Fruit fly (Drosophila melanogaster) whole organism, embryonic: Measurements from ENCODE around the gene PGRP-LF.

Experiments
- Atf6 ChIP-seq: fragments of 200-800 bp; sonication (Bioruptor generic); IDR thresholded peaks from 2 replicates; pipeline ENCODE4 v1.3.6; 2022; ENCODE audit warnings: missing biosample characterization, missing genetic modification characterization
- CG10274 ChIP-seq: fragments of 200-800 bp; sonication (Bioruptor generic); optimal IDR thresholded peaks from 3 replicates; lab custom pipeline; 2017; ENCODE audit warnings: missing biosample characterization, mild to moderate bottlenecking, missing genetic modification characterization
- CG10565 ChIP-seq: fragments of 200-800 bp; sonication (Bioruptor generic); optimal IDR thresholded peaks from 3 replicates; lab custom pipeline; 2016; ENCODE audit warnings: missing biosample characterization, mild to moderate bottlenecking, missing genetic modification characterization
- CG12391 ChIP-seq: fragments of 200-800 bp; sonication (Bioruptor generic); optimal IDR thresholded peaks from 3 replicates; lab custom pipeline; 2018; ENCODE audit warnings: missing biosample characterization, mild to moderate bottlenecking, missing genetic modification characterization, moderate library complexity
- CG14441 ChIP-seq: fragments of 200-800 bp; sonication (Bioruptor generic); IDR thresholded peaks from 2 replicates; pipeline ENCODE4 v1.3.6; 2022; ENCODE audit warnings: missing biosample characterization, missing genetic modification characterization
- CG15601 ChIP-seq: fragments of 200-800 bp; sonication (Bioruptor generic); optimal IDR thresholded peaks from 3 replicates; lab custom pipeline; 2019; ENCODE audit warnings: missing biosample characterization, mild to moderate bottlenecking, missing genetic modification characterization, moderate library complexity
- CG1603 ChIP-seq: fragments of 200-800 bp; sonication (Bioruptor generic); optimal IDR thresholded peaks from 2 replicates; lab custom pipeline; 2019; ENCODE audit warnings: missing biosample characterization, mild to moderate bottlenecking, missing genetic modification characterization, moderate library complexity
- CG16863 ChIP-seq: fragments of 200-800 bp; sonication (Bioruptor generic); optimal IDR thresholded peaks from 3 replicates; lab custom pipeline; 2016; ENCODE audit warnings: missing biosample characterization, missing genetic modification characterization
- CG18262 ChIP-seq: fragments of 200-800 bp; optimal IDR thresholded peaks from 3 replicates; lab custom pipeline; 2019; ENCODE audit warnings: missing biosample characterization, mild to moderate bottlenecking, missing genetic modification characterization, moderate library complexity
- CG2712 ChIP-seq: fragments of 200-800 bp; optimal IDR thresholded peaks from 3 replicates; lab custom pipeline; 2019; ENCODE audit warnings: missing biosample characterization, mild to moderate bottlenecking, missing genetic modification characterization, moderate library complexity
- CG4424 ChIP-seq: fragments of 200-800 bp; sonication (Bioruptor generic); optimal IDR thresholded peaks from 3 replicates; lab custom pipeline; 2016; ENCODE audit warnings: missing biosample characterization, missing genetic modification characterization
- CG5180 ChIP-seq: fragments of 200-800 bp; sonication (Bioruptor generic); optimal IDR thresholded peaks from 3 replicates; lab custom pipeline; 2017; ENCODE audit warnings: missing biosample characterization, missing genetic modification characterization, mild to moderate bottlenecking, moderate library complexity, missing genetic modification reagents
- CG6175 ChIP-seq: fragments of 200-800 bp; sonication (Bioruptor generic); IDR thresholded peaks from 3 replicates; pipeline ENCODE4 v1.3.6; 2022; ENCODE audit warnings: missing biosample characterization, missing genetic modification characterization
- CG6791 ChIP-seq: fragments of 200-800 bp; sonication (Bioruptor generic); IDR thresholded peaks from 3 replicates; pipeline ENCODE4 v1.3.6; 2022; ENCODE audit warnings: missing biosample characterization, missing genetic modification characterization; ENCODE audit not compliant: partially characterized antibody
- CG7357 ChIP-seq: fragments of 200-800 bp; sonication (Bioruptor generic); IDR thresholded peaks from 3 replicates; pipeline ENCODE4 v1.3.6; 2022; ENCODE audit warnings: missing biosample characterization, missing genetic modification characterization
- CG7839 ChIP-seq: fragments of 200-800 bp; sonication (Bioruptor generic); optimal IDR thresholded peaks from 3 replicates; lab custom pipeline; 2018; ENCODE audit warnings: missing biosample characterization, mild to moderate bottlenecking, missing genetic modification characterization, moderate library complexity
- CG8290 ChIP-seq, 3 experiments: fragments of 200-800 bp; sonication (Bioruptor generic); optimal IDR thresholded peaks; 2 replicates each; lab custom pipeline; 2016 to 2019; ENCODE audit warnings: missing biosample characterization in 3 of 3, missing genetic modification characterization in 3 of 3, mild to moderate bottlenecking in 2 of 3, moderate library complexity in 1 of 3
- CG8359 ChIP-seq: fragments of 200-800 bp; sonication (Bioruptor generic); optimal IDR thresholded peaks from 2 replicates; lab custom pipeline; 2017; ENCODE audit warnings: missing biosample characterization, mild to moderate bottlenecking, missing genetic modification characterization, borderline replicate concordance
- CG9727 ChIP-seq: fragments of 200-800 bp; sonication (Bioruptor generic); optimal IDR thresholded peaks from 3 replicates; lab custom pipeline; 2017; ENCODE audit warnings: missing biosample characterization, mild to moderate bottlenecking, missing genetic modification characterization
- CG9932 ChIP-seq: fragments of 200-800 bp; sonication (Bioruptor generic); IDR thresholded peaks from 2 replicates; pipeline ENCODE4 v1.3.6; 2022; ENCODE audit warnings: missing biosample characterization, missing genetic modification characterization
- CkIIα-i1 ChIP-seq: fragments of 200-800 bp; sonication (Bioruptor generic); IDR thresholded peaks from 2 replicates; pipeline ENCODE4 v1.3.6; 2022; ENCODE audit warnings: missing biosample characterization, missing genetic modification characterization
- D19A ChIP-seq: fragments of 200-800 bp; optimal IDR thresholded peaks from 3 replicates; lab custom pipeline; 2019; ENCODE audit warnings: missing biosample characterization, mild to moderate bottlenecking, missing genetic modification characterization, moderate library complexity
- E2f2 ChIP-seq: fragments of 200-800 bp; sonication (Bioruptor generic); IDR thresholded peaks from 2 replicates; pipeline ENCODE4 v1.3.6; 2022; ENCODE audit warnings: missing biosample characterization, missing genetic modification characterization
- ERR ChIP-seq: fragments of 200-800 bp; sonication (Bioruptor generic); optimal IDR thresholded peaks from 2 replicates; lab custom pipeline; 2016; ENCODE audit warnings: missing biosample characterization, missing genetic modification characterization
- Fer2 ChIP-seq: fragments of 200-800 bp; sonication (Bioruptor generic); optimal IDR thresholded peaks from 2 replicates; lab custom pipeline; 2018; ENCODE audit warnings: missing biosample characterization, mild to moderate bottlenecking, missing genetic modification characterization, moderate library complexity
- HHEX ChIP-seq: fragments of 200-800 bp; sonication (Bioruptor generic); optimal IDR thresholded peaks from 3 replicates; lab custom pipeline; 2017; ENCODE audit warnings: missing biosample characterization, mild to moderate bottlenecking, missing genetic modification characterization, missing genetic modification reagents
- Hmr ChIP-seq: fragments of 200-800 bp; sonication (Bioruptor generic); optimal IDR thresholded peaks from 3 replicates; lab custom pipeline; 2017; ENCODE audit warnings: mild to moderate bottlenecking, missing biosample characterization, missing genetic modification reagents, missing genetic modification characterization
- Hsf ChIP-seq: fragments of 200-800 bp; sonication (Bioruptor generic); optimal IDR thresholded peaks from 3 replicates; lab custom pipeline; 2016; ENCODE audit warnings: missing biosample characterization, missing genetic modification characterization
- MTF-1 ChIP-seq: fragments of 200-800 bp; sonication (Bioruptor generic); optimal IDR thresholded peaks from 2 replicates; lab custom pipeline; 2018; ENCODE audit warnings: missing biosample characterization, mild to moderate bottlenecking, missing genetic modification characterization, borderline replicate concordance
- NK7.1 ChIP-seq: fragments of 200-800 bp; sonication (Bioruptor generic); optimal IDR thresholded peaks from 3 replicates; lab custom pipeline; 2016; ENCODE audit warnings: missing biosample characterization, missing genetic modification characterization
- Nf-YC ChIP-seq: fragments of 200-800 bp; optimal IDR thresholded peaks from 3 replicates; lab custom pipeline; 2019; ENCODE audit warnings: missing biosample characterization, mild to moderate bottlenecking, missing genetic modification characterization, moderate library complexity
- ac ChIP-seq: fragments of 200-800 bp; sonication (Bioruptor generic); optimal IDR thresholded peaks from 3 replicates; lab custom pipeline; 2017; ENCODE audit warnings: missing biosample characterization, mild to moderate bottlenecking, missing genetic modification characterization
- ato ChIP-seq: fragments of 200-800 bp; sonication (Bioruptor generic); IDR thresholded peaks from 2 replicates; pipeline ENCODE4 v1.3.6; 2022; ENCODE audit warnings: missing biosample characterization, missing genetic modification characterization; ENCODE audit not compliant: partially characterized antibody
- bcd ChIP-seq: fragments of 200-800 bp; sonication (Bioruptor generic); optimal IDR thresholded peaks from 2 replicates; lab custom pipeline; 2017; ENCODE audit warnings: missing biosample characterization, mild to moderate bottlenecking, missing genetic modification characterization
- ci ChIP-seq: fragments of 200-800 bp; sonication (Bioruptor generic); IDR thresholded peaks from 3 replicates; pipeline ENCODE4 v1.3.6; 2022; ENCODE audit warnings: missing biosample characterization, missing genetic modification characterization
- crol ChIP-seq: fragments of 200-800 bp; sonication (Bioruptor generic); IDR thresholded peaks from 2 replicates; pipeline ENCODE4 v1.3.6; 2022; ENCODE audit warnings: missing biosample characterization, missing genetic modification characterization
- dysf ChIP-seq: fragments of 200-800 bp; sonication (Bioruptor generic); IDR thresholded peaks from 3 replicates; pipeline ENCODE4 v1.3.6; 2022; ENCODE audit warnings: missing biosample characterization, missing genetic modification characterization
- fd3F ChIP-seq: fragments of 200-800 bp; sonication (Bioruptor generic); optimal IDR thresholded peaks from 2 replicates; lab custom pipeline; 2018; ENCODE audit warnings: missing biosample characterization, mild to moderate bottlenecking, missing genetic modification characterization, moderate library complexity
- gem ChIP-seq: fragments of 200-800 bp; sonication (Bioruptor generic); optimal IDR thresholded peaks from 2 replicates; lab custom pipeline; 2019; ENCODE audit warnings: missing biosample characterization, mild to moderate bottlenecking, missing genetic modification characterization, moderate library complexity
- lmd ChIP-seq: fragments of 200-800 bp; sonication (Bioruptor generic); IDR thresholded peaks from 2 replicates; pipeline ENCODE4 v1.3.6; 2022; ENCODE audit warnings: missing biosample characterization, missing genetic modification characterization
- otp ChIP-seq: fragments of 200-800 bp; sonication (Bioruptor generic); IDR thresholded peaks from 3 replicates; pipeline ENCODE4, ENCODE4 v1.3.6; 2022; ENCODE audit warnings: missing biosample characterization, missing genetic modification characterization
- ro ChIP-seq: fragments of 200-800 bp; sonication (Bioruptor generic); IDR thresholded peaks from 2 replicates; pipeline ENCODE4 v1.3.6; 2022; ENCODE audit warnings: missing biosample characterization, missing genetic modification characterization
- row ChIP-seq: fragments of 200-800 bp; sonication (Bioruptor generic); IDR thresholded peaks from 3 replicates; pipeline ENCODE4 v1.3.6; 2022; ENCODE audit warnings: missing biosample characterization, missing genetic modification characterization
- sd ChIP-seq: fragments of 200-800 bp; sonication (Bioruptor generic); optimal IDR thresholded peaks from 3 replicates; lab custom pipeline; 2018; ENCODE audit warnings: missing biosample characterization, mild to moderate bottlenecking, missing genetic modification characterization, moderate library complexity
- sens ChIP-seq: fragments of 200-800 bp; sonication (Bioruptor generic); peaks from one replicate; lab custom pipeline; 2016; ENCODE audit warnings: missing biosample characterization, missing genetic modification characterization
- slbo ChIP-seq: fragments of 200-800 bp; sonication (Bioruptor generic); IDR thresholded peaks from 2 replicates; pipeline ENCODE4 v1.3.6; 2022; ENCODE audit warnings: missing biosample characterization, missing genetic modification characterization
- ssp ChIP-seq: fragments of 200-800 bp; sonication (Bioruptor generic); IDR thresholded peaks from 2 replicates; pipeline ENCODE4 v1.3.6; 2022; ENCODE audit warnings: missing biosample characterization, missing genetic modification characterization
- tap ChIP-seq: fragments of 200-800 bp; optimal IDR thresholded peaks from 3 replicates; lab custom pipeline; 2019; ENCODE audit warnings: missing biosample characterization, mild to moderate bottlenecking, missing genetic modification characterization, moderate library complexity
- zf30C ChIP-seq: fragments of 200-800 bp; sonication (Bioruptor generic); optimal IDR thresholded peaks from 3 replicates; lab custom pipeline; 2018; ENCODE audit warnings: missing biosample characterization, mild to moderate bottlenecking, missing genetic modification characterization

PGRP-LF gene

DNA sequence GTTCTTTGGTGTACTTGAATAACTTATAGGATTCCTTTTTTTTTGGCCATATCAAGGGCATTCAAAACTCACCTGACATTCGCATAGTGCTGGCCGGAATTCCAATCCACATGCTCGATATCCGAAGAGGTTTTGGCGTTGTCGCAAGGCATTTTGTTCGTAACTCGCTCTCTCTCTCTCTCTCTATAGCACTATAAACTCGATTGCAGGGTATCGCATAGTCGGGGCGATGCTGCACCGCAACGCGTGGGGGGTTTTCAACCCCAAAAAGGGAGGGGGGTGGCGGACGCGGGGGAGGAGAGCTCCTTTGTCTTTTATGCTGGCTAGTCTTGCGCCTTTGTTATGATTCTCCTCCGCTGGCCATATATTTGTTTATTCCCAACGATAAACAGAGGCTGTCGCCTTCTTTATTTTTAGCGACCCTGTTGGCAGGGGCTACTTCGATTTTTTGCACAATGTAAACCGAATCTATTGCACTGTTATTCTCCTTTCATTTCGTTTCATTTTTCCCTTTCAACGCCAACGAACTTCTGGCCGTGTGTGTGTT is 49.1 kb downstream of the PGRP-LF start (continued):
- TF ChIP-seq CG6175 (peak; percentile 38; the same call in 1 of the 3 replicates), otp (GFP tag; lab: Robert Waterston, UW) (0 out of 3 replicates have a peak, but pooled peaks have one; percentile 38), ci (GFP tag; lab: Robert Waterston, UW) (peak; percentile 54; the same call in 2 of the 3 replicates), Atf6 (GFP tag; lab: Robert Waterston, UW) (0 out of 2 replicates have a peak, but pooled peaks have one; percentile 21), tap (tag; lab: Kevin White, UChicago) (no peak), gem (peak; percentile 24), CG9727 (GFP tag; lab: Kevin White, UChicago) (peak; percentile 6), ato (GFP tag; lab: Robert Waterston, UW) (no peak), fd3F (GFP tag; lab: Kevin White, UChicago) (no peak), CG6791 (GFP tag; lab: Robert Waterston, UW) (no peak), row (peak; percentile 59), Fer2 (no peak), CG18262 (peak; percentile 0), HHEX (GFP tag; lab: Kevin White, UChicago) (peak; percentile 16), sd (tag; lab: Kevin White, UChicago) (peak; percentile 30), crol (GFP tag; lab: Robert Waterston, UW) (peak; percentile 69), CG10274 (GFP tag; lab: Kevin White, UChicago) (peak; percentile 35), CG5180 (GFP tag; lab: Kevin White, UChicago) (peak; percentile 18), zf30C (GFP tag; lab: Kevin White, UChicago) (no peak), ssp (GFP tag; lab: Robert Waterston, UW) (no peak), ro (GFP tag; lab: Robert Waterston, UW) (no peak), sens (GFP tag; lab: Kevin White, UChicago) (no peak), CG10565 (no peak), CG9932 (GFP tag; lab: Robert Waterston, UW) (no peak), CG14441 (GFP tag; lab: Robert Waterston, UW) (0 out of 2 replicates have a peak, but pooled peaks have one; percentile 8), CG8359 (GFP tag; lab: Kevin White, UChicago) (no peak), Hsf (GFP tag; lab: Kevin White, UChicago) (no peak), bcd (GFP tag; lab: Kevin White, UChicago) (peak; percentile 15), ac (GFP tag; lab: Kevin White, UChicago) (no peak), D19A (peak; percentile 85), Nf-YC (tag; lab: Kevin White, UChicago) (no peak), CG12391 (tag; lab: Kevin White, UChicago) (no peak), CG7839 (peak; percentile 13), NK7.1 (no peak), CG16863 (GFP tag; lab: Kevin White, UChicago) (no peak), CG4424 (peak; percentile 25), Hmr (GFP tag; lab: Kevin White, UChicago) (no peak), lmd (peak; percentile 37; the same call in 1 of the 2 replicates), CkIIα-i1 (GFP tag; lab: Robert Waterston, UW) (no peak), CG1603 (tag; lab: Kevin White, UChicago) (peak; percentile 35), CG15601 (no peak), CG2712 (tag; lab: Kevin White, UChicago) (peak; percentile 12), CG7357 (GFP tag; lab: Robert Waterston, UW) (peak; percentile 39; the same call in 1 of the 3 replicates), ERR (GFP tag; lab: Kevin White, UChicago) (no peak), slbo (0 out of 2 replicates have a peak, but pooled peaks have one; percentile 20), CG8290 (GFP tag; optimal IDR thresholded peaks at IDR 0.05; lab: Kevin White, UChicago) (no peak), CG8290 (tag; optimal IDR thresholded peaks at IDR 0.05; lab: Kevin White, UChicago) (peak in 1 of 2 experiments; percentile 25), MTF-1 (GFP tag; lab: Kevin White, UChicago) (no peak), dysf (GFP tag; lab: Robert Waterston, UW) (peak; percentile 40; the same call in 1 of the 3 replicates), E2f2 (GFP tag; lab: Robert Waterston, UW) (no peak)
